Worm (Caenorhabditis elegans): ENCODE measurements around the gene decr-1.2.

DNA sequence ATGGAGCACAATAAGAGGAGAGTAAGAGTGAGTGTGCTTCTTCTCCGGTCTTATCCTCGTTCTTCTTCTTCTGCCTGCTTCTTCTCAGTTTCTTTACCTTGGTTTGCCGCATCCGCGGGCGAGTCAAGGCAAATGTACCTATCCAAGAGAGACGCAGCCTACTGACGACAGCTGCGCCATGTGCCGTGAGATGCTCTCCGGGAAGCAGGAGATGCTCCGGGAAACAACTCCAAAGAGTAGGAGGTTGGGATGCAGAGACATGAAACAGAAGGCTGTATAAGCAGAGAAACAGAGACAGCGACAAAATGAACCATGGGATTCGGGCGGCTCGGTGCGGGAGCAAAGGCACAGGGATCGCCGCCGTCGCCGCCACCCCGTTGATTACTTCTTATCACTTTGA lies 46.4 kb upstream of the decr-1.2 start:
- TF ChIP-seq mdl-1 (tag; optimal IDR thresholded peaks at IDR 0.05) (no peak), lir-3 (tag; optimal IDR thresholded peaks at IDR 0.05) (no peak), nhr-237 (tag; optimal IDR thresholded peaks at IDR 0.05) (no peak), sdz-12 (GFP tag; optimal IDR thresholded peaks at IDR 0.05) (no peak), F49E8.2 (tag; optimal IDR thresholded peaks at IDR 0.05; ENCODE audit: borderline replicate concordance) (no peak), ceh-82 (tag; optimal IDR thresholded peaks at IDR 0.05) (no peak), nhr-111 (GFP tag; optimal IDR thresholded peaks at IDR 0.05) (no peak), lin-13 (GFP tag; optimal IDR thresholded peaks at IDR 0.05) (no peak), nhr-28 (tag; optimal IDR thresholded peaks at IDR 0.05) (no peak), F44E2.7 (GFP tag; IDR thresholded peaks at IDR 0.05) (no peak), nhr-76 (tag; optimal IDR thresholded peaks at IDR 0.05) (no peak), aha-1 (tag) (no peak)
